Fruit fly (Drosophila melanogaster): ENCODE data around the gene Ir7e.

DNA sequence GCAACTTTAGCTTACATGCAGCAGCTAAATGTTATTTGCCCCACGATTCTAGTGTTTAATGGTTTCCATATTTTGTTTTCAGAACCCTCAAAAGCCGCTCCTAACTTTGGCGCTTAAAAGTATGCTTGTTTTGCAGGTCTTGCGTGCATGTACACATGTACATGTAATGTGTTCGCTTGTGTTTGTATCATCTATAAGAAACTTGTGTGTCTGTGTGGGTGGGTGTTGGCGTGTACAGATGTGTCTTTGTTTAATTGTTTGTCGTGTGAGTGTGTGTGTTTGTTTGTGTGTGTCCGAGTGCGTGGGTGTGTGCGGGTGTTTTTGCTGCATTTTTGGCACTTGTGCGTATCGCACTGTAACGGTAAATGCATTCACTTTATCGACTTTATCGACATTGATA is 41.6 kb upstream of the Ir7e start:
- TF ChIP-seq dl (GFP tag; optimal IDR thresholded peaks at IDR 0.05; ENCODE audit: insufficient read depth in 1 of 2, partially characterized antibody in 2 of 2) = no peak
- no peak for TF ChIP-seq rgr (GFP tag; optimal IDR thresholded peaks at IDR 0.05)

Data from whole organism, wandering third instar larva.